ENCODE assay signal across 2 fruit fly cellular contexts in the genomic region with DNA sequence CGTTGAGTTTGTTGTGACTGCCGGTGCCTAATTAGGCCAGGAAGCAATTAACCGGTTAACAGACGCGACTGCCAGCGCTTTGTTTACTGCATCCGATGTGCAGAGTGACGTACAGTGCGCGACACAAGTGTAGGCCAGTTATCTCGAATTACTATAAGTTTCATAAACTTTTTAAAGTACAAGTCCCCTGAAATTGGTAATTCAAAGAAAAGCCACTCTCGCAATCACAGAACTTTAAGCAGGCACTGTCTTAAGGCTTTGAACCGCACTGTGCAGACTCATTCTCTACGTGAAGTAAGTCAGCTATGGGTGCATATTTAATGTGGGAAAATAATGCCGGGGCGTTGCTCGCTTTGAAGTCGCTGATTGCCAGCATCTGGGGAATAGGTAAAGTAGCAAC.
A peak's percentile ranks its signal among the peaks of the same experiment; 100 is the strongest.
TF ChIP-seq lines count a peak whose summit lies in the region.

No protein-coding gene starts in this region.

TF ChIP-seq in whole organism, embryonic, 481 proteins besides CTCF, POLR2A, EP300 and RAD21 (continued from another document and continues in another):
- TF ChIP-seq CG1647 (GFP tag; optimal IDR thresholded peaks at IDR 0.05; lab: Kevin White, UChicago) (peak; percentile 27), Lhr (GFP tag; optimal IDR thresholded peaks at IDR 0.05; lab: Kevin White, UChicago) (peak; percentile 3), CG13624 (GFP tag; optimal IDR thresholded peaks at IDR 0.05; lab: Kevin White, UChicago) (no peak), CG17829 (tag; optimal IDR thresholded peaks at IDR 0.05; lab: Kevin White, UChicago) (peak; percentile 44), hkb (optimal IDR thresholded peaks at IDR 0.05; lab: Kevin White, UChicago) (no peak), hkb (GFP tag; IDR thresholded peaks at IDR 0.05; lab: Robert Waterston, UW) (peak; percentile 55), ato (GFP tag; IDR thresholded peaks at IDR 0.05; lab: Robert Waterston, UW; ENCODE audit: partially characterized antibody) (no peak), so (GFP tag; IDR thresholded peaks at IDR 0.05; lab: Robert Waterston, UW) (no peak), Pdp1 (GFP tag; optimal IDR thresholded peaks at IDR 0.05; lab: Kevin White, UChicago) (peak; percentile 17 to 21), en (GFP tag; optimal IDR thresholded peaks at IDR 0.05; lab: Kevin White, UChicago) (no peak), abd-A (tag; optimal IDR thresholded peaks at IDR 0.05; lab: Kevin White, UChicago) (no peak), CG5953 (GFP tag; IDR thresholded peaks at IDR 0.05; lab: Robert Waterston, UW) (peak; percentile 44; the same call in 1 of the 2 replicates), ind (GFP tag; optimal IDR thresholded peaks at IDR 0.05; lab: Kevin White, UChicago) (peak; percentile 21), HmgD (GFP tag; optimal IDR thresholded peaks at IDR 0.05; lab: Kevin White, UChicago) (no peak), Hey (tag; optimal IDR thresholded peaks at IDR 0.05; lab: Kevin White, UChicago) (no peak), nmo (GFP tag; optimal IDR thresholded peaks at IDR 0.05; lab: Kevin White, UChicago) (peak; percentile 40), CG12219 (GFP tag; optimal IDR thresholded peaks at IDR 0.05; lab: Kevin White, UChicago) (peak; percentile 11), unpg (GFP tag; optimal IDR thresholded peaks at IDR 0.05; lab: Kevin White, UChicago) (peak; percentile 54), CG17802 (tag; optimal IDR thresholded peaks at IDR 0.05; lab: Kevin White, UChicago) (peak; percentile 9), CG8388 (GFP tag; optimal IDR thresholded peaks at IDR 0.05; lab: Kevin White, UChicago) (peak; percentile 66), H15 (GFP tag; IDR thresholded peaks at IDR 0.05; lab: Robert Waterston, UW) (peak; percentile 65; the same call in 2 of the 3 replicates), sisA (GFP tag; IDR thresholded peaks at IDR 0.05; lab: Robert Waterston, UW) (peak; percentile 65), Sox100B (GFP tag; optimal IDR thresholded peaks at IDR 0.05; lab: Kevin White, UChicago) (peak; percentile 8), CG11504 (tag; optimal IDR thresholded peaks at IDR 0.05; lab: Kevin White, UChicago) (peak; percentile 65), Antp (GFP tag; optimal IDR thresholded peaks at IDR 0.05; lab: Kevin White, UChicago) (peak; percentile 36), CG4820 (GFP tag; optimal IDR thresholded peaks at IDR 0.05; lab: Kevin White, UChicago) (peak; percentile 44), Rx (GFP tag; IDR thresholded peaks at IDR 0.05; lab: Robert Waterston, UW) (0 out of 2 replicates have a peak, but pooled peaks have one; percentile 51), CG16863 (GFP tag; optimal IDR thresholded peaks at IDR 0.05; lab: Kevin White, UChicago) (no peak), gsb-n (tag; optimal IDR thresholded peaks at IDR 0.05; lab: Kevin White, UChicago) (peak; percentile 44), Six4 (GFP tag; optimal IDR thresholded peaks at IDR 0.05; lab: Kevin White, UChicago) (peak; percentile 25), ewg (GFP tag; optimal IDR thresholded peaks at IDR 0.05; lab: Kevin White, UChicago) (peak; percentile 28), CG2875 (GFP tag; optimal IDR thresholded peaks at IDR 0.05; lab: Kevin White, UChicago) (peak; percentile 1), dysf (GFP tag; IDR thresholded peaks at IDR 0.05; lab: Robert Waterston, UW) (peak; percentile 57; the same call in 1 of the 3 replicates), Blimp-1 (GFP tag; optimal IDR thresholded peaks at IDR 0.05; lab: Kevin White, UChicago) (peak; percentile 61), CG16779 (GFP tag; IDR thresholded peaks at IDR 0.05; lab: Robert Waterston, UW) (no peak), hth (optimal IDR thresholded peaks at IDR 0.05; lab: Kevin White, UChicago) (no peak), Drgx (GFP tag; IDR thresholded peaks at IDR 0.05; lab: Robert Waterston, UW) (peak; percentile 91), zfh1 (GFP tag; IDR thresholded peaks at IDR 0.05; lab: Robert Waterston, UW) (peak; percentile 58; the same call in 1 of the 3 replicates), HLHmδ (GFP tag; optimal IDR thresholded peaks at IDR 0.05; lab: Kevin White, UChicago) (no peak), CG14965 (GFP tag; optimal IDR thresholded peaks at IDR 0.05; lab: Kevin White, UChicago; ENCODE audit: borderline replicate concordance) (no peak), CG14710 (tag; optimal IDR thresholded peaks at IDR 0.05; lab: Kevin White, UChicago) (peak; percentile 32), CG4360 (GFP tag; IDR thresholded peaks at IDR 0.05; lab: Robert Waterston, UW) (0 out of 2 replicates have a peak, but pooled peaks have one; percentile 35), ttk (GFP tag; IDR thresholded peaks at IDR 0.05; lab: Robert Waterston, UW) (peak; percentile 56), row (GFP tag; IDR thresholded peaks at IDR 0.05; lab: Robert Waterston, UW) (peak; percentile 27; the same call in 1 of the 3 replicates), toy (GFP tag; IDR thresholded peaks at IDR 0.05; lab: Robert Waterston, UW) (no peak), slou (GFP tag; optimal IDR thresholded peaks at IDR 0.05; lab: Kevin White, UChicago) (no peak), CG1602 (GFP tag; optimal IDR thresholded peaks at IDR 0.05; lab: Kevin White, UChicago) (no peak), pum (GFP tag; optimal IDR thresholded peaks at IDR 0.05; lab: Kevin White, UChicago) (peak; percentile 32), stc (GFP tag; IDR thresholded peaks at IDR 0.05; lab: Robert Waterston, UW) (0 out of 2 replicates have a peak, but pooled peaks have one; percentile 26), vvl (GFP tag; IDR thresholded peaks at IDR 0.05; lab: Robert Waterston, UW) (peak; percentile 72), CG11456 (GFP tag; IDR thresholded peaks at IDR 0.05; lab: Robert Waterston, UW) (no peak), tap (tag; optimal IDR thresholded peaks at IDR 0.05; lab: Kevin White, UChicago) (peak; percentile 40), Nf-YA (GFP tag; IDR thresholded peaks at IDR 0.05; lab: Robert Waterston, UW) (peak; percentile 12; the same call in 1 of the 2 replicates), CG1024 (GFP tag; IDR thresholded peaks at IDR 0.05; lab: Robert Waterston, UW) (peak; percentile 56; the same call in 1 of the 2 replicates), nom (GFP tag; optimal IDR thresholded peaks at IDR 0.05; lab: Kevin White, UChicago) (peak; percentile 59), MBD-R2 (GFP tag; IDR thresholded peaks at IDR 0.05; lab: Robert Waterston, UW) (no peak), Oli (tag; optimal IDR thresholded peaks at IDR 0.05; lab: Kevin White, UChicago) (peak; percentile 58), CG31441 (GFP tag; IDR thresholded peaks at IDR 0.05; lab: Robert Waterston, UW) (peak; percentile 60), CG3407 (GFP tag; optimal IDR thresholded peaks at IDR 0.05; lab: Kevin White, UChicago) (peak; percentile 8), wdn (GFP tag; IDR thresholded peaks at IDR 0.05; lab: Robert Waterston, UW) (no peak), CG9437 (GFP tag; optimal IDR thresholded peaks at IDR 0.05; lab: Kevin White, UChicago) (peak; percentile 13), CG7839 (tag; optimal IDR thresholded peaks at IDR 0.05; lab: Kevin White, UChicago) (peak; percentile 58)

TF ChIP-seq in whole organism, prepupa, 60 proteins besides CTCF, POLR2A, EP300 and RAD21 (continued from another document):
- TF ChIP-seq Hr38 (GFP tag; optimal IDR thresholded peaks at IDR 0.05; lab: Kevin White, UChicago) (peak; percentile 37), Hr4 (GFP tag; optimal IDR thresholded peaks at IDR 0.05; lab: Kevin White, UChicago) (peak; percentile 93), Eip75B (GFP tag; optimal IDR thresholded peaks at IDR 0.05; lab: Kevin White, UChicago) (peak; percentile 90), vri (GFP tag; optimal IDR thresholded peaks at IDR 0.05; lab: Kevin White, UChicago) (peak; percentile 52), CG9139 (GFP tag; optimal IDR thresholded peaks at IDR 0.05; lab: Kevin White, UChicago) (peak; percentile 74), cyc (GFP tag; optimal IDR thresholded peaks at IDR 0.05; lab: Kevin White, UChicago) (peak; percentile 85), ss (GFP tag; optimal IDR thresholded peaks at IDR 0.05; lab: Kevin White, UChicago) (peak; percentile 78 to 84), eg (GFP tag; IDR thresholded peaks at IDR 0.05; lab: Robert Waterston, UW) (peak; percentile 95), CG11902 (GFP tag; optimal IDR thresholded peaks at IDR 0.05; lab: Kevin White, UChicago) (peak; percentile 88), CG15336 (GFP tag; IDR thresholded peaks at IDR 0.05; lab: Robert Waterston, UW) (peak; percentile 94)
TF ChIP-seq in whole organism, prepupa: peak in this region for 56.
